Worm (Caenorhabditis elegans) whole organism, young adult: ENCODE data around the gene lmtr-3.
A peak's percentile ranks its signal among the peaks of the same experiment; 100 is the strongest.

Experiments used
- B0019.2 ChIP-seq: fragments of 200-800 bp; sonication (Bioruptor generic); conservative IDR thresholded peaks from 2 replicates; pipeline ENCODE4 v1.3.6; 2022; ENCODE audit warnings: missing genetic modification reagents, missing genetic modification characterization, missing compliant biosample characterization
- B0261.1 ChIP-seq: sonication (generic microtip); optimal IDR thresholded peaks from 2 replicates; lab custom pipeline; 2016; ENCODE audit warnings: mild to moderate bottlenecking, missing genetic modification characterization, moderate library complexity, missing compliant biosample characterization
- C06A6.2 ChIP-seq: fragments of 200-800 bp; sonication (Bioruptor generic); conservative IDR thresholded peaks from 2 replicates; pipeline ENCODE4 v1.3.6; 2022; ENCODE audit warnings: missing genetic modification characterization, missing compliant biosample characterization
- F22D6.2 ChIP-seq: sonication (generic microtip); optimal IDR thresholded peaks from 2 replicates; lab custom pipeline; 2016; ENCODE audit warnings: mild to moderate bottlenecking, missing genetic modification characterization, missing compliant biosample characterization
- F37B4.10 ChIP-seq: fragments of 200-800 bp; sonication (Bioruptor generic); IDR thresholded peaks from 2 replicates; pipeline ENCODE4 v1.3.6; 2022; ENCODE audit warnings: missing genetic modification characterization, missing compliant biosample characterization
- F52B5.7 ChIP-seq: sonication (generic microtip); optimal IDR thresholded peaks from 2 replicates; lab custom pipeline; 2016; ENCODE audit warnings: mild to moderate bottlenecking, missing genetic modification characterization, missing compliant biosample characterization
- T07F8.4 ChIP-seq: sonication (generic microtip); optimal IDR thresholded peaks from 2 replicates; lab custom pipeline; 2016; ENCODE audit warnings: mild to moderate bottlenecking, missing genetic modification characterization, moderate library complexity, missing compliant biosample characterization
- Y56A3A.18 ChIP-seq: fragments of 200-800 bp; sonication (Bioruptor generic); IDR thresholded peaks from 2 replicates; pipeline ENCODE4 v1.3.6; 2022; ENCODE audit warnings: missing genetic modification reagents, missing genetic modification characterization, missing compliant biosample characterization
- Y67H2A.10 ChIP-seq: fragments of 200-800 bp; sonication (Bioruptor generic); conservative IDR thresholded peaks from 2 replicates; pipeline ENCODE4 v1.3.6; 2022; ENCODE audit warnings: missing genetic modification reagents, missing genetic modification characterization, missing compliant biosample characterization
- Y79H2A.3 ChIP-seq: fragments of 200-800 bp; sonication (Bioruptor generic); conservative IDR thresholded peaks from 2 replicates; pipeline ENCODE4 v1.3.6; 2022; ENCODE audit warnings: missing genetic modification reagents, missing genetic modification characterization, missing compliant biosample characterization
- Y95B8A.8 ChIP-seq: fragments of 200-800 bp; sonication (Bioruptor generic); IDR thresholded peaks from 2 replicates; pipeline ENCODE4 v1.3.6; 2022; ENCODE audit warnings: missing genetic modification reagents, missing genetic modification characterization, missing compliant biosample characterization
- ZK185.1 ChIP-seq: sonication (generic microtip); optimal IDR thresholded peaks from 2 replicates; lab custom pipeline; 2016; ENCODE audit warnings: mild to moderate bottlenecking, missing genetic modification characterization, missing compliant biosample characterization; ENCODE audit not compliant: poor library complexity, severe bottlenecking
- ama-1 ChIP-seq, 3 experiments: fragments of 150-350 bp in 1 of 3; sonication (generic microtip) in 2 of 3; optimal IDR thresholded peaks; 2 replicates each; lab custom pipeline; 2014 to 2018; ENCODE audit warnings: missing biosample characterization in 2 of 3, missing genetic modification characterization in 2 of 3, missing genetic modification reagents in 2 of 3
- aptf-2 ChIP-seq: fragments of 200-800 bp; sonication (Bioruptor generic); conservative IDR thresholded peaks from 2 replicates; pipeline ENCODE4 v1.3.6; 2022; ENCODE audit warnings: missing genetic modification reagents, missing genetic modification characterization, missing compliant biosample characterization
- athp-1 ChIP-seq: sonication (generic microtip); optimal IDR thresholded peaks from 2 replicates; lab custom pipeline; 2017; ENCODE audit warnings: mild to moderate bottlenecking, missing genetic modification characterization, missing compliant biosample characterization
- attf-6 ChIP-seq: fragments of 200-800 bp; sonication (Bioruptor generic); IDR thresholded peaks from 2 replicates; pipeline ENCODE4 v1.3.6; 2022; ENCODE audit warnings: missing genetic modification reagents, missing genetic modification characterization, missing compliant biosample characterization
- bed-2 ChIP-seq: fragments of 200-800 bp; sonication (Bioruptor generic); IDR thresholded peaks from 2 replicates; pipeline ENCODE4 v1.3.6; 2022; ENCODE audit warnings: missing genetic modification reagents, missing genetic modification characterization, missing compliant biosample characterization
- cebp-2 ChIP-seq: fragments of 200-800 bp; sonication (Bioruptor generic); IDR thresholded peaks from 2 replicates; pipeline ENCODE4 v1.3.6; 2022; ENCODE audit warnings: missing genetic modification characterization, missing compliant biosample characterization
- ceh-100 ChIP-seq: fragments of 200-800 bp; sonication (Bioruptor generic); IDR thresholded peaks from 2 replicates; pipeline ENCODE4 v1.3.6; 2022; ENCODE audit warnings: missing genetic modification reagents, missing genetic modification characterization, missing compliant biosample characterization
- ceh-27 ChIP-seq: fragments of 200-800 bp; sonication (Bioruptor generic); optimal IDR thresholded peaks from 2 replicates; lab custom pipeline; 2018; ENCODE audit warnings: mild to moderate bottlenecking, missing genetic modification characterization, moderate library complexity, missing compliant biosample characterization
- ceh-40 ChIP-seq: fragments of 200-800 bp; sonication (Bioruptor generic); IDR thresholded peaks from 2 replicates; pipeline ENCODE4 v1.3.6; 2022; ENCODE audit warnings: missing genetic modification characterization, missing compliant biosample characterization
- die-1 ChIP-seq: sonication (generic microtip); optimal IDR thresholded peaks from 2 replicates; lab custom pipeline; 2016; ENCODE audit warnings: missing genotype, mild to moderate bottlenecking, missing genetic modification characterization, missing compliant biosample characterization
- dpff-1 ChIP-seq: sonication (generic microtip); optimal IDR thresholded peaks from 2 replicates; lab custom pipeline; 2017; ENCODE audit warnings: mild to moderate bottlenecking, missing genetic modification characterization, missing compliant biosample characterization
- dpl-1 ChIP-seq: fragments of 150-350 bp; optimal IDR thresholded peaks from 2 replicates; lab custom pipeline; 2014; ENCODE audit warnings: missing biosample characterization, missing genetic modification reagents, missing genetic modification characterization
- egrh-3 ChIP-seq: fragments of 200-800 bp; sonication (Bioruptor generic); IDR thresholded peaks from 2 replicates; pipeline ENCODE4 v1.3.6; 2022; ENCODE audit warnings: missing genetic modification reagents, missing genetic modification characterization, missing compliant biosample characterization
- fkh-3 ChIP-seq: sonication (generic microtip); optimal IDR thresholded peaks from 2 replicates; lab custom pipeline; 2016; ENCODE audit warnings: mild to moderate bottlenecking, missing genetic modification characterization, missing compliant biosample characterization
- gei-17 ChIP-seq: fragments of 200-800 bp; sonication (Bioruptor generic); optimal IDR thresholded peaks from 2 replicates; lab custom pipeline; 2018; ENCODE audit warnings: mild to moderate bottlenecking, missing genetic modification characterization, missing compliant biosample characterization
- hrde-1 ChIP-seq: sonication (generic microtip); optimal IDR thresholded peaks from 2 replicates; lab custom pipeline; 2016; ENCODE audit warnings: missing genetic modification characterization, mild to moderate bottlenecking, missing compliant biosample characterization, moderate library complexity, missing genotype, missing genetic modification reagents, borderline replicate concordance
- hsf-1 ChIP-seq: fragments of 200-800 bp; sonication (Bioruptor generic); IDR thresholded peaks from 2 replicates; pipeline ENCODE4 v1.3.6; 2022; ENCODE audit warnings: missing genetic modification reagents, missing genetic modification characterization, missing compliant biosample characterization
- lag-1 ChIP-seq: fragments of 200-800 bp; sonication (Bioruptor generic); IDR thresholded peaks from 2 replicates; pipeline ENCODE4 v1.3.6; 2022; ENCODE audit warnings: missing genetic modification reagents, missing genetic modification characterization, missing compliant biosample characterization
- lin-35 ChIP-seq, 3 experiments: fragments of 150-350 bp in 2 of 3; sonication (generic microtip) in 1 of 3; optimal IDR thresholded peaks; 2 replicates each; lab custom pipeline; 2014 to 2018; ENCODE audit warnings: missing biosample characterization in 3 of 3, missing genetic modification characterization in 3 of 3, missing genetic modification reagents in 3 of 3
- lin-40 ChIP-seq: sonication (generic microtip); optimal IDR thresholded peaks from 2 replicates; lab custom pipeline; 2016; ENCODE audit warnings: missing genetic modification characterization, mild to moderate bottlenecking, missing compliant biosample characterization, missing genotype, missing genetic modification reagents
- madf-3 ChIP-seq: fragments of 200-800 bp; sonication (Bioruptor generic); IDR thresholded peaks from 2 replicates; pipeline ENCODE4 v1.3.6; 2022; ENCODE audit warnings: missing genetic modification reagents, missing genetic modification characterization, missing compliant biosample characterization
- madf-6 ChIP-seq: fragments of 200-800 bp; sonication (Bioruptor generic); IDR thresholded peaks from 2 replicates; pipeline ENCODE4 v1.3.6; 2022; ENCODE audit warnings: missing genetic modification reagents, missing genetic modification characterization, missing compliant biosample characterization
- mcd-1 ChIP-seq: fragments of 200-800 bp; sonication (Bioruptor generic); IDR thresholded peaks from 2 replicates; pipeline ENCODE4 v1.3.6; 2022; ENCODE audit warnings: missing genetic modification reagents, missing genetic modification characterization, missing compliant biosample characterization
- mel-28 ChIP-seq: sonication (generic microtip); optimal IDR thresholded peaks from 2 replicates; lab custom pipeline; 2016; ENCODE audit warnings: borderline replicate concordance, mild to moderate bottlenecking, missing genetic modification characterization, missing compliant biosample characterization
- nfya-2 ChIP-seq: fragments of 200-800 bp; sonication (Bioruptor generic); IDR thresholded peaks from 2 replicates; pipeline ENCODE4 v1.3.6; 2022; ENCODE audit warnings: missing genetic modification reagents, missing genetic modification characterization, missing compliant biosample characterization
- nfyb-1 ChIP-seq: fragments of 200-800 bp; sonication (Bioruptor generic); IDR thresholded peaks from 2 replicates; pipeline ENCODE4 v1.3.6; 2022; ENCODE audit warnings: missing genetic modification reagents, missing genetic modification characterization, missing compliant biosample characterization
- nhr-120 ChIP-seq: fragments of 200-800 bp; sonication (Bioruptor generic); IDR thresholded peaks from 2 replicates; pipeline ENCODE4 v1.3.6; 2022; ENCODE audit warnings: missing genetic modification characterization, missing compliant biosample characterization
- nhr-80 ChIP-seq: sonication (generic microtip); optimal IDR thresholded peaks from 2 replicates; lab custom pipeline; 2016; ENCODE audit warnings: missing genetic modification characterization, missing compliant biosample characterization
- rpc-1 ChIP-seq, 2 experiments: fragments of 150-350 bp in 1 of 2; sonication (generic microtip) in 1 of 2; optimal IDR thresholded peaks; 2 replicates each; lab custom pipeline; 2014 to 2018; ENCODE audit warnings: missing biosample characterization in 1 of 2, missing genetic modification characterization in 1 of 2, missing genetic modification reagents in 1 of 2, missing genotype in 1 of 2
- sdz-38 ChIP-seq: sonication (generic microtip); optimal IDR thresholded peaks from 2 replicates; lab custom pipeline; 2016; ENCODE audit warnings: missing genotype, missing genetic modification characterization, missing compliant biosample characterization
- somi-1 ChIP-seq: fragments of 200-800 bp; sonication (Bioruptor generic); optimal IDR thresholded peaks from 2 replicates; lab custom pipeline; 2018; ENCODE audit warnings: mild to moderate bottlenecking, missing genetic modification characterization, missing compliant biosample characterization
- sptf-2 ChIP-seq: fragments of 200-800 bp; sonication (Bioruptor generic); optimal IDR thresholded peaks from 2 replicates; lab custom pipeline; 2018; ENCODE audit warnings: mild to moderate bottlenecking, missing genetic modification characterization, missing compliant biosample characterization
- tbp1 ChIP-seq: fragments of 200-800 bp; sonication (Bioruptor generic); optimal IDR thresholded peaks from 2 replicates; lab custom pipeline; 2018; ENCODE audit warnings: mild to moderate bottlenecking, missing genetic modification characterization, missing compliant biosample characterization
- unc-62 ChIP-seq: fragments of 150-350 bp; optimal IDR thresholded peaks from 2 replicates; lab custom pipeline; 2014; ENCODE audit warnings: missing biosample characterization, missing genetic modification reagents, missing genetic modification characterization
- ztf-25 ChIP-seq: fragments of 200-800 bp; sonication (Bioruptor generic); IDR thresholded peaks from 2 replicates; pipeline ENCODE4 v1.3.6; 2022; ENCODE audit warnings: missing genetic modification reagents, missing genetic modification characterization, missing compliant biosample characterization

Gene lmtr-3

DNA sequence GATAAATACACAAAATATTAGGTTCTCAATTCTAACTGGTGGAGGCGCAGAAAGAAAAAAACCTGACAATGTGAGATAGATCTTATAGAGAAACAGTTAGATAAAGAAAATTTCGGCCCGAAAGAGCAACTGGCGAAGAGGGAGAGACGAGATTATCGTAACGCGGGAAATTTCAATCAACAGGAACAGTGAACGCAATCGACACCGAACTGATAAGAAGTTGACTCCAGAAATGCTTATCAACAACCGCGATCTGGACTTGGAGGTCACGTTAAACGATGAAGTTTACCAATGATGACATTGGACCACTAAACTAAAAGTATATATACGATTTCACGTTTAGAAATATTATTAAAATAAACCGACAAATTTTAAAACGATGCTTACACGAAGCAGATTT is 47.6 kb upstream of the lmtr-3 start (continued):
- TF ChIP-seq fkh-3 (no peak), madf-3 (GFP tag; lab: Robert Waterston, UW) (peak; percentile 94), Y56A3A.18 (peak; percentile 88), Y67H2A.10 (GFP tag; lab: Robert Waterston, UW) (no peak), nhr-120 (0 out of 2 replicates have a peak, but pooled peaks have one; percentile 32), lin-40 (tag; lab: Kevin White, UChicago) (peak; percentile 37), F52B5.7 (peak; percentile 88), hsf-1 (peak; percentile 86), F37B4.10 (GFP tag; lab: Robert Waterston, UW) (no peak), ZK185.1 (peak; percentile 43), dpl-1 (GFP tag; lab: Kevin White, UChicago) (no peak), aptf-2 (GFP tag; lab: Robert Waterston, UW) (no peak), C06A6.2 (GFP tag; lab: Robert Waterston, UW) (no peak), nfya-2 (peak; percentile 78; the same call in 1 of the 2 replicates), B0019.2 (GFP tag; lab: Robert Waterston, UW) (no peak), rpc-1 (optimal IDR thresholded peaks at IDR 0.05; lab: Kevin White, UChicago) (no peak), rpc-1 (tag; optimal IDR thresholded peaks at IDR 0.05; lab: Kevin White, UChicago) (no peak), egrh-3 (no peak), tbp1 (peak; percentile 66), somi-1 (peak; percentile 12), F22D6.2 (tag; lab: Kevin White, UChicago) (no peak), die-1 (peak; percentile 67), cebp-2 (GFP tag; lab: Robert Waterston, UW) (peak; percentile 92), nhr-80 (tag; lab: Kevin White, UChicago) (peak; percentile 20), attf-6 (peak; percentile 87), lag-1 (no peak), sdz-38 (tag; lab: Kevin White, UChicago) (no peak), madf-6 (GFP tag; lab: Robert Waterston, UW) (peak; percentile 86), Y79H2A.3 (GFP tag; lab: Robert Waterston, UW) (0 out of 2 replicates have a peak, but pooled peaks have one; percentile 62), bed-2 (GFP tag; lab: Robert Waterston, UW) (0 out of 2 replicates have a peak, but pooled peaks have one; percentile 48), ceh-40 (GFP tag; lab: Robert Waterston, UW) (0 out of 2 replicates have a peak, but pooled peaks have one; percentile 32), ceh-100 (GFP tag; lab: Robert Waterston, UW) (peak; percentile 71)

DNA sequence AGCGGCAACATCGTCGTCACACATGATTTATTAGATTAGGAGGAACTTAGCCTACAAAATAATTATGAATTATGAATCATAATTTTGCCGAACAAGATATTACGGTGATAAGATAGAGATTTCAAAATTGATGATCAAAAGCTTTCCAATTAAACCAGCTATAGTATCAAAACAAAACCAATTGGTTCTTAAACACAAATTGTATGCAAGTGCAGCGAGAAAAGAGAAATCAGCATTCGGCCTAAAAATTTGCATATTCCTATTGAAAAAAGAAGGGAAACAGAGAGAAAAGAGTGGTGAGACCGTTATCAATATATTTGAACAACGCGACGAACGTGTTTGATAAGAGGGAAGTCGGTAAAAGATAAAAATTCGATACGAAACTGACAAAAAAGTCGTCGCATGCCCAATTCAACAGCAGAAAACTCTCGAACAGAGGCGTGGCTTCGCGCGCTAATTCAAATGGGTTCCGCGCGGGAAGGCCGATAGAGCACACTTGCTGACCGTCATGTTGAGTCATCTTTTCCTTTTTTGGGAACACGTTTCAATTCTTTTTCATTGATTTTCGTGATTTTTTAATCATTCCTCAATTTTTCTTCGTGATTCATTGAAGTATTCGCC is 45.8 kb upstream of the lmtr-3 start, which contains the start of gene act-2:
Gene act-2 (minus strand): TSS at position 51 of the 621 bp plus-strand sequence.
- TF ChIP-seq dpff-1 (tag; lab: Kevin White, UChicago): no peak
- TF ChIP-seq ztf-25 (GFP tag; lab: Robert Waterston, UW): no peak
- no peak for TF ChIP-seq T07F8.4 (tag; lab: Kevin White, UChicago)
- TF ChIP-seq mcd-1 (GFP tag; lab: Robert Waterston, UW): peak; percentile 95
- TF ChIP-seq ama-1 (optimal IDR thresholded peaks at IDR 0.05; lab: Kevin White, UChicago): no peak
- no peak for TF ChIP-seq ama-1 (GFP tag; optimal IDR thresholded peaks at IDR 0.05; lab: Kevin White, UChicago)
- TF ChIP-seq mel-28 (tag; lab: Kevin White, UChicago): no peak
- TF ChIP-seq hrde-1 (tag; lab: Kevin White, UChicago): peak; percentile 38
- TF ChIP-seq Y95B8A.8 (GFP tag; lab: Robert Waterston, UW): peak; percentile 74
- TF ChIP-seq ceh-27 (GFP tag; lab: Kevin White, UChicago): peak; percentile 67
- TF ChIP-seq unc-62 (GFP tag; lab: Kevin White, UChicago): no peak
- TF ChIP-seq ZK185.1: no peak
- peak; percentile 44; the same call in 1 of the 2 replicates for TF ChIP-seq egrh-3
- TF ChIP-seq F37B4.10 (GFP tag; lab: Robert Waterston, UW): no peak
- peak; percentile 76; the same call in 1 of the 2 replicates for TF ChIP-seq nfyb-1 (GFP tag; lab: Robert Waterston, UW)
- no peak for TF ChIP-seq B0261.1 (tag; lab: Kevin White, UChicago)
- no peak for TF ChIP-seq cebp-2 (GFP tag; lab: Robert Waterston, UW)
- TF ChIP-seq athp-1 (tag; lab: Kevin White, UChicago): peak; percentile 22
- peak; percentile 54 to 72 (median 65) for TF ChIP-seq lin-35 (GFP tag; optimal IDR thresholded peaks at IDR 0.05; lab: Kevin White, UChicago)
- TF ChIP-seq gei-17 (GFP tag; lab: Kevin White, UChicago): no peak
- TF ChIP-seq die-1: no peak
- no peak for TF ChIP-seq sptf-2 (GFP tag; lab: Kevin White, UChicago)
- TF ChIP-seq tbp1: peak; percentile 53
